Worm (Caenorhabditis elegans): ENCODE results near the gene C37C3.10.

DNA sequence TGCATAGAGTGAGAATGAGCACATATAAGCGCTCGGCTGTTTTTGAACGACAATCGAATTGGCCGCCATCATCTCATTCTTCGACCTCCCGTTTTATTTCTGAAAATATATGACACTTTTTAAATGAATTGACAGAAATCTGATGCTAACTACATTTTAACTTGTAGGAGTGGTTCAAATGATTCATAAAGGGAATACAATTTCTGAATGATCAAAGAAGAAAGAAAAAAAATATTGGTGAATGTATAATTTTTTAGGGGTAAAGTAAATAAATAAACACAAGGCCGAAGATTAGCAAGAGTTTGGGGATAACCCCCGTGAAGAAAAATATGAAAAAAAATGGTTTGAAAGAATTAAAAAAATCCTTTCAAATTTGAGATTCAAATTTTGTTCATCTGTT lies 1.8 kb upstream of the C37C3.10 start, which contains the start of gene C37C3.11:
- no peak for TF ChIP-seq ref-1 (GFP tag; conservative IDR thresholded peaks at IDR 0.05)
- TF ChIP-seq flt-1 (GFP tag; IDR thresholded peaks at IDR 0.05), result no peak
- no peak for TF ChIP-seq tab-1 (GFP tag; IDR thresholded peaks at IDR 0.05)
- no peak for TF ChIP-seq cog-1 (tag; optimal IDR thresholded peaks at IDR 0.05)
- no peak for TF ChIP-seq ztf-29 (GFP tag; IDR thresholded peaks at IDR 0.05)
- TF ChIP-seq ztf-23 (GFP tag; IDR thresholded peaks at IDR 0.05), result no peak
